Worm (Caenorhabditis elegans) whole organism, early embryonic: Measurements from ENCODE around the gene R04B5.5.

Experiments
- B0310.2 ChIP-seq: sonication (generic microtip); optimal IDR thresholded peaks from 2 replicates; lab custom pipeline; 2016; ENCODE audit warnings: mild to moderate bottlenecking, missing genetic modification characterization, missing compliant biosample characterization
- F13C5.2 ChIP-seq: sonication (generic microtip); optimal IDR thresholded peaks from 2 replicates; lab custom pipeline; 2017; ENCODE audit warnings: mild to moderate bottlenecking, missing genetic modification characterization, inconsistent platforms, missing compliant biosample characterization
- aly-1 ChIP-seq: sonication (generic microtip); optimal IDR thresholded peaks from 2 replicates; lab custom pipeline; 2016; ENCODE audit warnings: missing genetic modification characterization, missing compliant biosample characterization
- ama-1 ChIP-seq: fragments of 150-350 bp; optimal IDR thresholded peaks from 2 replicates; lab custom pipeline; 2014
- ceh-13 ChIP-seq: fragments of 200-800 bp; sonication (Bioruptor generic); optimal IDR thresholded peaks from 2 replicates; lab custom pipeline; 2018; ENCODE audit warnings: mild to moderate bottlenecking, missing genetic modification characterization, missing compliant biosample characterization
- ceh-36 ChIP-seq: sonication (generic microtip); optimal IDR thresholded peaks from 2 replicates; lab custom pipeline; 2016; ENCODE audit warnings: missing genetic modification characterization, inconsistent platforms, missing compliant biosample characterization
- ets-7 ChIP-seq: sonication (generic microtip); optimal IDR thresholded peaks from 2 replicates; lab custom pipeline; 2016; ENCODE audit warnings: missing genotype, missing genetic modification characterization, missing compliant biosample characterization
- flt-1 ChIP-seq: fragments of 200-800 bp; sonication (Bioruptor generic); IDR thresholded peaks from 2 replicates; pipeline ENCODE4 v1.3.6; 2022; ENCODE audit warnings: missing genetic modification characterization, missing compliant biosample characterization
- hmbx-1 ChIP-seq: sonication (generic microtip); optimal IDR thresholded peaks from 2 replicates; lab custom pipeline; 2016; ENCODE audit warnings: mild to moderate bottlenecking, missing genetic modification characterization, missing compliant biosample characterization
- hmg-4 ChIP-seq: fragments of 200-800 bp; sonication (Bioruptor generic); optimal IDR thresholded peaks from 2 replicates; lab custom pipeline; 2018; ENCODE audit warnings: mild to moderate bottlenecking, missing genetic modification characterization, missing compliant biosample characterization
- hnd-1 ChIP-seq: sonication (generic microtip); optimal IDR thresholded peaks from 2 replicates; lab custom pipeline; 2016; ENCODE audit warnings: missing genetic modification characterization, missing compliant biosample characterization
- pes-1 ChIP-seq: fragments of 200-800 bp; sonication (Bioruptor generic); IDR thresholded peaks from 2 replicates; pipeline ENCODE4 v1.3.6; 2022; ENCODE audit warnings: missing genetic modification reagents, missing genetic modification characterization, missing compliant biosample characterization
- scrt-1 ChIP-seq: fragments of 200-800 bp; sonication (Bioruptor generic); IDR thresholded peaks from 2 replicates; pipeline ENCODE4 v1.3.6; 2022; ENCODE audit warnings: missing genetic modification characterization, missing compliant biosample characterization
- sea-1 ChIP-seq: fragments of 200-800 bp; sonication (Bioruptor generic); conservative IDR thresholded peaks from 2 replicates; pipeline ENCODE4 v1.3.6; 2022; ENCODE audit warnings: missing genetic modification characterization, missing compliant biosample characterization
- tbx-11 ChIP-seq: fragments of 200-800 bp; sonication (Bioruptor generic); IDR thresholded peaks from 2 replicates; pipeline ENCODE4 v1.3.6; 2022; ENCODE audit warnings: missing genetic modification characterization, missing compliant biosample characterization
- tbx-37 ChIP-seq: fragments of 200-800 bp; sonication (Bioruptor generic); conservative IDR thresholded peaks from 2 replicates; pipeline ENCODE4 v1.3.6; 2022; ENCODE audit warnings: missing genetic modification reagents, missing genetic modification characterization, missing compliant biosample characterization
- tra-4 ChIP-seq: sonication (generic microtip); optimal IDR thresholded peaks from 2 replicates; lab custom pipeline; 2017; ENCODE audit warnings: missing genetic modification characterization, missing compliant biosample characterization

R04B5.5 gene

DNA sequence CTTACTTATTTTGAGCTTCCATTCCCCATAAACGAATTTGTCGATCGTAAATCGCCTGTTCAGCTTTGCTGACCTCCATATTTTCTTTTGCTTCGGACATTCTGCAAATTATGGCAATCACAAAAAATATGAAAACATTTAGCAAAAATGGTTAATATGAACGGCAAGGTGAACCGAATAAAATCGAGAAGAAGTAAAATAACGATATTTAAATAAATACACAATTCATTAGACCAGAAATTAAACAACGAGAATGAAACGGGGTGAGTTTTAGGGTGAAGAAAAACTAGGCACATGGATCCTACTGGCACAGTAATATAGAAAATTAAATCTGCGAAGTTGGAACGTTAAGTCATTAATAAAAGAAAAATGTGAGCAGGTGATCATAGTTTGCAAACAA, 42.9 kb downstream of the R04B5.5 start, which contains the start of gene aos-1:
TSS of gene aos-1 (minus strand) at position 101 of the 400 bp plus-strand sequence.
- no peak for TF ChIP-seq hmbx-1
- no peak for TF ChIP-seq hmg-4 (GFP tag; lab: Kevin White, UChicago)
- no peak for TF ChIP-seq B0310.2
- no peak for TF ChIP-seq sea-1 (GFP tag; lab: Robert Waterston, UW)
- TF ChIP-seq tra-4 = no peak

- no peak for TF ChIP-seq ceh-36 (tag; lab: Kevin White, UChicago)
- no peak for TF ChIP-seq hmbx-1
- no peak for TF ChIP-seq tbx-37
- no peak for TF ChIP-seq ceh-13
- TF ChIP-seq flt-1 (GFP tag; lab: Robert Waterston, UW) = no peak
- no peak for TF ChIP-seq ama-1 (lab: Kevin White, UChicago)
- no peak for TF ChIP-seq sea-1 (GFP tag; lab: Robert Waterston, UW)
- TF ChIP-seq scrt-1 (GFP tag; lab: Robert Waterston, UW) = no peak
- TF ChIP-seq aly-1 = no peak
- no peak for TF ChIP-seq tbx-11 (GFP tag; lab: Robert Waterston, UW)
Measured at ce11 chrV:10133277-10133676, 46.0 kb downstream of the R04B5.5 start.

ce11 chrV:10134077-10134693, 46.9 kb downstream of the R04B5.5 start, which contains the start of the genes C08B6.18, wdr-20 and C08B6.8:
C08B6.18 (minus strand) TSS chrV:10134127.
wdr-20 (minus strand) TSS chrV:10134158.
C08B6.8 (plus strand) TSS chrV:10134643.
- TF ChIP-seq tbx-11 (GFP tag; lab: Robert Waterston, UW) (no peak), scrt-1 (GFP tag; lab: Robert Waterston, UW) (no peak), sea-1 (GFP tag; lab: Robert Waterston, UW) (no peak), tbx-37 (no peak), pes-1 (no peak), hnd-1 (tag; lab: Kevin White, UChicago) (no peak), B0310.2 (no peak), hmg-4 (GFP tag; lab: Kevin White, UChicago) (no peak), tra-4 (no peak), flt-1 (GFP tag; lab: Robert Waterston, UW) (no peak), ceh-36 (tag; lab: Kevin White, UChicago) (no peak), aly-1 (no peak), F13C5.2 (tag; lab: Kevin White, UChicago) (no peak), ets-7 (tag; lab: Kevin White, UChicago) (no peak), ceh-13 (no peak), ama-1 (lab: Kevin White, UChicago) (no peak), hmbx-1 (no peak)
